Worm (Caenorhabditis elegans) whole organism, young adult: ENCODE measurements around the gene F18H3.4.

Experiments
- B0261.1 ChIP-seq: sonication (generic microtip); optimal IDR thresholded peaks from 2 replicates; lab custom pipeline; 2016; ENCODE audit warnings: mild to moderate bottlenecking, missing genetic modification characterization, moderate library complexity, missing compliant biosample characterization
- C06A6.2 ChIP-seq: fragments of 200-800 bp; sonication (Bioruptor generic); conservative IDR thresholded peaks from 2 replicates; pipeline ENCODE4 v1.3.6; 2022; ENCODE audit warnings: missing genetic modification characterization, missing compliant biosample characterization
- C17E4.6 ChIP-seq: fragments of 200-800 bp; sonication (Bioruptor generic); IDR thresholded peaks from 2 replicates; pipeline ENCODE4 v1.3.6; 2022; ENCODE audit warnings: missing genetic modification reagents, missing genetic modification characterization, missing compliant biosample characterization
- F10E7.11 ChIP-seq: sonication (generic microtip); optimal IDR thresholded peaks from 2 replicates; lab custom pipeline; 2017; ENCODE audit warnings: mild to moderate bottlenecking, missing genetic modification characterization, moderate library complexity, missing compliant biosample characterization
- F22D6.2 ChIP-seq: sonication (generic microtip); optimal IDR thresholded peaks from 2 replicates; lab custom pipeline; 2016; ENCODE audit warnings: mild to moderate bottlenecking, missing genetic modification characterization, missing compliant biosample characterization
- F33H1.4 ChIP-seq: fragments of 200-800 bp; sonication (Bioruptor generic); IDR thresholded peaks from 2 replicates; pipeline ENCODE4 v1.3.6; 2022; ENCODE audit warnings: missing genetic modification reagents, missing genetic modification characterization, missing compliant biosample characterization
- F57C9.4 ChIP-seq: sonication (generic microtip); optimal IDR thresholded peaks from 2 replicates; lab custom pipeline; 2017; ENCODE audit warnings: mild to moderate bottlenecking, missing genetic modification characterization, missing compliant biosample characterization
- T26A5.8 ChIP-seq: sonication (generic microtip); optimal IDR thresholded peaks from 2 replicates; lab custom pipeline; 2016; ENCODE audit warnings: missing genetic modification characterization, missing compliant biosample characterization
- aptf-2 ChIP-seq: fragments of 200-800 bp; sonication (Bioruptor generic); conservative IDR thresholded peaks from 2 replicates; pipeline ENCODE4 v1.3.6; 2022; ENCODE audit warnings: missing genetic modification reagents, missing genetic modification characterization, missing compliant biosample characterization
- attf-5 ChIP-seq: fragments of 200-800 bp; sonication (Bioruptor generic); optimal IDR thresholded peaks from 2 replicates; lab custom pipeline; 2018; ENCODE audit warnings: mild to moderate bottlenecking, missing genetic modification characterization, missing compliant biosample characterization
- cebp-1 ChIP-seq, 2 experiments: fragments of 200-800 bp in 1 of 2; sonication (Bioruptor generic) in 1 of 2; sonication (generic microtip) in 1 of 2; IDR thresholded peaks in 1 of 2; optimal IDR thresholded peaks in 1 of 2; 2 replicates each; pipeline versions ENCODE4 v1.3.6 to Lab custom; 2017 to 2022; ENCODE audit warnings: missing compliant biosample characterization in 2 of 2, missing genetic modification characterization in 2 of 2, mild to moderate bottlenecking in 1 of 2, missing genetic modification reagents in 1 of 2, moderate library complexity in 1 of 2
- cebp-2 ChIP-seq: fragments of 200-800 bp; sonication (Bioruptor generic); IDR thresholded peaks from 2 replicates; pipeline ENCODE4 v1.3.6; 2022; ENCODE audit warnings: missing genetic modification characterization, missing compliant biosample characterization
- chd-7 ChIP-seq: sonication (generic microtip); optimal IDR thresholded peaks from 2 replicates; lab custom pipeline; 2016; ENCODE audit warnings: mild to moderate bottlenecking, missing genetic modification characterization, moderate library complexity, missing compliant biosample characterization
- dox-1 ChIP-seq: fragments of 200-800 bp; sonication (Bioruptor generic); IDR thresholded peaks from 2 replicates; pipeline ENCODE4 v1.3.6; 2022; ENCODE audit warnings: missing genetic modification reagents, missing genetic modification characterization, missing compliant biosample characterization
- dpff-1 ChIP-seq: sonication (generic microtip); optimal IDR thresholded peaks from 2 replicates; lab custom pipeline; 2017; ENCODE audit warnings: mild to moderate bottlenecking, missing genetic modification characterization, missing compliant biosample characterization
- efl-1 ChIP-seq: fragments of 150-350 bp; optimal IDR thresholded peaks from 2 replicates; lab custom pipeline; 2014; ENCODE audit warnings: missing biosample characterization, missing genetic modification reagents, missing genetic modification characterization
- ekl-4 ChIP-seq: fragments of 200-800 bp; sonication (Bioruptor generic); IDR thresholded peaks from 2 replicates; pipeline ENCODE4 v1.3.6; 2022; ENCODE audit warnings: missing genetic modification reagents, missing genetic modification characterization, missing compliant biosample characterization
- ets-4 ChIP-seq: fragments of 200-800 bp; sonication (Bioruptor generic); optimal IDR thresholded peaks from 2 replicates; lab custom pipeline; 2018; ENCODE audit warnings: mild to moderate bottlenecking, missing genetic modification characterization, missing compliant biosample characterization
- gei-17 ChIP-seq: fragments of 200-800 bp; sonication (Bioruptor generic); optimal IDR thresholded peaks from 2 replicates; lab custom pipeline; 2018; ENCODE audit warnings: mild to moderate bottlenecking, missing genetic modification characterization, missing compliant biosample characterization
- hlh-12 ChIP-seq: sonication (generic microtip); optimal IDR thresholded peaks from 2 replicates; lab custom pipeline; 2016; ENCODE audit warnings: missing genetic modification characterization, missing compliant biosample characterization
- hmg-1.2 ChIP-seq: fragments of 200-800 bp; sonication (Bioruptor generic); IDR thresholded peaks from 2 replicates; pipeline ENCODE4 v1.3.6; 2022; ENCODE audit warnings: missing genetic modification reagents, missing genetic modification characterization, missing compliant biosample characterization
- hsf-1 ChIP-seq: fragments of 200-800 bp; sonication (Bioruptor generic); IDR thresholded peaks from 2 replicates; pipeline ENCODE4 v1.3.6; 2022; ENCODE audit warnings: missing genetic modification reagents, missing genetic modification characterization, missing compliant biosample characterization
- lin-26 ChIP-seq: fragments of 200-800 bp; sonication (Bioruptor generic); IDR thresholded peaks from 2 replicates; pipeline ENCODE4 v1.3.6; 2022; ENCODE audit warnings: missing genetic modification reagents, missing genetic modification characterization, missing compliant biosample characterization
- lin-40 ChIP-seq: sonication (generic microtip); optimal IDR thresholded peaks from 2 replicates; lab custom pipeline; 2016; ENCODE audit warnings: missing genetic modification characterization, mild to moderate bottlenecking, missing compliant biosample characterization, missing genotype, missing genetic modification reagents
- lin-54 ChIP-seq: fragments of 200-800 bp; sonication (Bioruptor generic); optimal IDR thresholded peaks from 2 replicates; lab custom pipeline; 2018; ENCODE audit warnings: mild to moderate bottlenecking, missing genetic modification characterization, missing compliant biosample characterization
- lsy-27 ChIP-seq: sonication (generic microtip); optimal IDR thresholded peaks from 2 replicates; lab custom pipeline; 2017; ENCODE audit warnings: missing genetic modification characterization, mild to moderate bottlenecking, missing compliant biosample characterization, antibody characterized with exemption, missing genotype, borderline replicate concordance; ENCODE audit not compliant: insufficient read depth
- madf-3 ChIP-seq: fragments of 200-800 bp; sonication (Bioruptor generic); IDR thresholded peaks from 2 replicates; pipeline ENCODE4 v1.3.6; 2022; ENCODE audit warnings: missing genetic modification reagents, missing genetic modification characterization, missing compliant biosample characterization
- madf-6 ChIP-seq: fragments of 200-800 bp; sonication (Bioruptor generic); IDR thresholded peaks from 2 replicates; pipeline ENCODE4 v1.3.6; 2022; ENCODE audit warnings: missing genetic modification reagents, missing genetic modification characterization, missing compliant biosample characterization
- madf-8 ChIP-seq: fragments of 200-800 bp; sonication (Bioruptor generic); conservative IDR thresholded peaks from 2 replicates; pipeline ENCODE4 v1.3.6; 2022; ENCODE audit warnings: missing genetic modification reagents, missing genetic modification characterization, missing compliant biosample characterization
- nfyb-1 ChIP-seq: fragments of 200-800 bp; sonication (Bioruptor generic); IDR thresholded peaks from 2 replicates; pipeline ENCODE4 v1.3.6; 2022; ENCODE audit warnings: missing genetic modification reagents, missing genetic modification characterization, missing compliant biosample characterization
- nhr-179 ChIP-seq: sonication (generic microtip); optimal IDR thresholded peaks from 2 replicates; lab custom pipeline; 2016; ENCODE audit warnings: mild to moderate bottlenecking, missing genetic modification characterization, missing compliant biosample characterization
- nhr-80 ChIP-seq: sonication (generic microtip); optimal IDR thresholded peaks from 2 replicates; lab custom pipeline; 2016; ENCODE audit warnings: missing genetic modification characterization, missing compliant biosample characterization
- repo-1 ChIP-seq: sonication (generic microtip); optimal IDR thresholded peaks from 2 replicates; lab custom pipeline; 2017; ENCODE audit warnings: mild to moderate bottlenecking, missing genetic modification characterization, missing compliant biosample characterization
- snpc-1.3 ChIP-seq: sonication (generic microtip); optimal IDR thresholded peaks from 2 replicates; lab custom pipeline; 2017; ENCODE audit warnings: missing genetic modification characterization, mild to moderate bottlenecking, missing compliant biosample characterization, antibody characterized with exemption, moderate library complexity, missing genotype, missing genetic modification reagents; ENCODE audit not compliant: insufficient read depth
- snpc-4 ChIP-seq, 5 experiments: fragments of 150-350 bp in 1 of 5; sonication (generic microtip) in 4 of 5; optimal IDR thresholded peaks; 2 replicates each; lab custom pipeline; 2014 to 2018; ENCODE audit warnings: missing genetic modification characterization in 5 of 5, missing biosample characterization in 3 of 5, antibody characterized with exemption in 2 of 5, mild to moderate bottlenecking in 2 of 5, missing compliant biosample characterization in 2 of 5, missing genotype in 2 of 5, moderate library complexity in 2 of 5, missing genetic modification reagents in 1 of 5
- tbx-9 ChIP-seq: sonication (generic microtip); optimal IDR thresholded peaks from 2 replicates; lab custom pipeline; 2016; ENCODE audit warnings: borderline replicate concordance, missing genetic modification characterization, inconsistent platforms, missing compliant biosample characterization
- zfh-2 ChIP-seq: fragments of 200-800 bp; sonication (Bioruptor generic); conservative IDR thresholded peaks from 2 replicates; pipeline ENCODE4 v1.3.6; 2022; ENCODE audit warnings: missing genetic modification reagents, missing genetic modification characterization, missing compliant biosample characterization

F18H3.4 gene

ce11 chrX:13518861-13519713, 9.8 kb upstream of the F18H3.4 start, which contains the start of the genes cdk-4 and F18H3.1 (continued):
- TF ChIP-seq dpff-1 (tag; lab: Kevin White, UChicago) (no peak), snpc-4 (GFP tag; optimal IDR thresholded peaks at IDR 0.05; lab: Kevin White, UChicago) (no peak), snpc-4 (tag; optimal IDR thresholded peaks at IDR 0.05; lab: Kevin White, UChicago) (peak in 1 of 4 experiments; percentile 14)

ce11 chrX:13525094-13525493, 3.8 kb upstream of the F18H3.4 start:
- no peak for TF ChIP-seq lin-26 (GFP tag; lab: Robert Waterston, UW)
- TF ChIP-seq cebp-2: no peak
- no peak for TF ChIP-seq efl-1
- no peak for TF ChIP-seq hsf-1 (GFP tag; lab: Robert Waterston, UW)
- TF ChIP-seq madf-6: no peak
- no peak for TF ChIP-seq nhr-179 (tag; lab: Kevin White, UChicago)
- no peak for TF ChIP-seq lin-54 (GFP tag; lab: Kevin White, UChicago)
- no peak for TF ChIP-seq F57C9.4 (tag; lab: Kevin White, UChicago)
- TF ChIP-seq tbx-9 (tag; lab: Kevin White, UChicago): no peak
- TF ChIP-seq T26A5.8 (tag; lab: Kevin White, UChicago): no peak
- TF ChIP-seq snpc-1.3 (tag; lab: Kevin White, UChicago): no peak
- TF ChIP-seq lin-40: no peak
- TF ChIP-seq attf-5 (GFP tag; lab: Kevin White, UChicago): no peak
- TF ChIP-seq madf-8: no peak
- TF ChIP-seq lsy-27 (tag; lab: Kevin White, UChicago): no peak
- TF ChIP-seq F33H1.4 (GFP tag; lab: Robert Waterston, UW): no peak
- TF ChIP-seq, all 124 proteins: peak for 0

ce11 chrX:13526219-13527218, 2.4 kb upstream of the F18H3.4 start:
- TF ChIP-seq chd-7: peak; percentile 6
- no peak for TF ChIP-seq gei-17 (GFP tag; lab: Kevin White, UChicago)
- 0 out of 2 replicates have a peak, but pooled peaks have one; percentile 6 for TF ChIP-seq nfyb-1 (GFP tag; lab: Robert Waterston, UW)
- TF ChIP-seq zfh-2 (GFP tag; lab: Robert Waterston, UW): 0 out of 2 replicates have a peak, but pooled peaks have one; percentile 38
- no peak for TF ChIP-seq madf-3 (GFP tag; lab: Robert Waterston, UW)
- peak; percentile 92 for TF ChIP-seq cebp-1 (GFP tag; IDR thresholded peaks at IDR 0.05; lab: Robert Waterston, UW)
- peak; percentile 90 for TF ChIP-seq cebp-1 (tag; optimal IDR thresholded peaks at IDR 0.05; lab: Kevin White, UChicago)
- TF ChIP-seq dox-1: peak; percentile 33
- no peak for TF ChIP-seq repo-1
- no peak for TF ChIP-seq C17E4.6

- TF ChIP-seq lin-40 (peak; percentile 79), hmg-1.2 (GFP tag; lab: Robert Waterston, UW) (peak; percentile 65), C06A6.2 (GFP tag; lab: Robert Waterston, UW) (no peak; the same call in 1 of the 2 replicates), zfh-2 (GFP tag; lab: Robert Waterston, UW) (peak; percentile 97), ekl-4 (GFP tag; lab: Robert Waterston, UW) (no peak), F10E7.11 (tag; lab: Kevin White, UChicago) (no peak), aptf-2 (GFP tag; lab: Robert Waterston, UW) (no peak), F22D6.2 (tag; lab: Kevin White, UChicago) (no peak), madf-3 (GFP tag; lab: Robert Waterston, UW) (no peak), B0261.1 (no peak), lin-54 (GFP tag; lab: Kevin White, UChicago) (peak; percentile 29), hlh-12 (tag; lab: Kevin White, UChicago) (no peak), ets-4 (peak; percentile 46), nhr-80 (tag; lab: Kevin White, UChicago) (peak; percentile 97)
These were observed 1.4 kb upstream of the F18H3.4 start, which contains the start of gene pab-2 for ce11 chrX:13527347-13528092. Gene pab-2 (minus strand): TSS chrX:13527415.
